Fruit fly (Drosophila melanogaster): ENCODE data around the gene CG11905.

CG11905 gene

DNA sequence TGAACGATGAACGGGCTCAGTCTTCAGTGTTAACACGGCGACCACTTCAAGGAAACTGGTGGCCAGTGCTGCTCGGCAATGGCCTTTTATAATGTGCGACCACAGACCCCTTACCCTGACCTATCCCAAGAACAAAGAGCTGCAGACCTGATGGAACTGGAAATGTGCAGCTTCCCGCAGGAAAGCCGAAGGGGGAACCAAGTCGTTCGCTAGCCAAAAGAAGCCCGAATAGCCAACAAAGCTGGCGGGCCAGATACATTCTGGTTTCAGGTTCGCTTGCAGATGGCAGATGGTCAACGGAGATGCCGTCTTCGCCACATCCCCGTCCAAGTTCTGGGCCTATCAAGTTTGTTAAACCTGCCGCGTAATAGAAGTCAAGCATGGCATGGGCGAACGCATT, 8.0 kb downstream of the CG11905 start, which contains the start of gene CG13023:
Gene CG13023 (minus strand): TSS at position 60 of the 400 bp plus-strand sequence.
- no peak for TF ChIP-seq fd96Ca (GFP tag; IDR thresholded peaks at IDR 0.05)
- peak; percentile 79 for TF ChIP-seq EcR (GFP tag; optimal IDR thresholded peaks at IDR 0.05)
- TF ChIP-seq Pif1B (GFP tag; optimal IDR thresholded peaks at IDR 0.05): no peak

DNA sequence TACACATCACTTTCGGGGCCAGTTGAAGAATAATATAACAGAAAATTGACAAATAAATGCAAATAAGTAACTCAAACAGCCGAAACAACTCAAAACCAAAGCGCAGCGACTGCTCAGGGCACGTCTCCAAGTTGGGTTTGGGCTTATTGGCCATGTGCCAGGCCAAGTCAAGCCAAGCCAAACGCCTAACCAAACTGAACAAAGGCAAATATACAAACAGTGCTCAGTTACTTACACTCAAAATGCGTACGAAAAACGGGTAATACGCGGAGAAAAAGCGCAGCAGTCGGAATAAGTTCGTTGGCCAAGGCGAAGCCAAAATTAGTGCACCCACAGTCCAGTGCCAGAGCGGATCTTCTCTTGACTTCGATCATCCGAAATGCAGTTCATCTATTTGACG, 12.4 kb downstream of the CG11905 start, which contains the start of gene CG13028:
Gene CG13028 (plus strand): TSS at position 301 of the 400 bp plus-strand sequence.
- TF ChIP-seq CG8159 (tag; optimal IDR thresholded peaks at IDR 0.05) (no peak), CG14655 (GFP tag; optimal IDR thresholded peaks at IDR 0.05) (no peak), fd96Ca (GFP tag; IDR thresholded peaks at IDR 0.05) (no peak), gl (tag; optimal IDR thresholded peaks at IDR 0.05) (no peak)

DNA sequence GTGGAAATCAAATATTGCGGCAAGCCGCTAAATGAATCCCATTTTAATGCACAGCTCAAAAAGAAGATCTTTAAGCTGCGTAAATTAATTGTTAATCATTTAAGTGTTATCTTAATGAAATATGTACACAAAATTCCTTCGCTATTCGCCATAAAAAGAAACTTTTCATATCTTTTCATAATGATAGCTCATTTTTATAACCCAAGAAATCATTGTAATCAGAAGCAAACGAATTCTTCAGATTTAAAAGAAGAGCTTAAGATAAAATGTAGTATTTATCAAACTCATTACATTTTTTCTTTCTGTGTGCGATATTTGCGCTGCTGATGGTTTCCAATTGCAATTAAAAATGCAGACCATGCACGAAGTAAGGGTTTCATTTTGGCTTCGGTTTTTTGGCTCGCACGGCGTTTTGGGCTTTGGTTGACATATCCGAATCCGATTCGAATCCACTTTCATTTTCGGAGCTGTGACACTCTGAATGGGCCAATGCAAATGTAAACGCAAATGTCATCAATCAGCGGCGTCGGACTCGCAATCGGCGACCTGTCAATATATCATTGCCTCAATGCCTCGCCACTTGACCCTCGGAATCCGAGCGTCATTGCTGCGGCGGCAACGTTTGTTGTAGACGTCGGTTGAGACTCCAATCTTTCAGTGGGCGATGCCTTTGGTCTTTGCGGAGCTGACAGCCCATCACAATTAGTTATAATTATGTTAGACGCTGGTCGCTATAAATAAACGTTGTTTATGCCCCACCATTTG, 17.7 kb downstream of the CG11905 start:
- TF ChIP-seq CG32121 (GFP tag; IDR thresholded peaks at IDR 0.05) (0 out of 2 replicates have a peak, but pooled peaks have one; percentile 10), Pif1A (GFP tag; optimal IDR thresholded peaks at IDR 0.05) (no peak)

DNA sequence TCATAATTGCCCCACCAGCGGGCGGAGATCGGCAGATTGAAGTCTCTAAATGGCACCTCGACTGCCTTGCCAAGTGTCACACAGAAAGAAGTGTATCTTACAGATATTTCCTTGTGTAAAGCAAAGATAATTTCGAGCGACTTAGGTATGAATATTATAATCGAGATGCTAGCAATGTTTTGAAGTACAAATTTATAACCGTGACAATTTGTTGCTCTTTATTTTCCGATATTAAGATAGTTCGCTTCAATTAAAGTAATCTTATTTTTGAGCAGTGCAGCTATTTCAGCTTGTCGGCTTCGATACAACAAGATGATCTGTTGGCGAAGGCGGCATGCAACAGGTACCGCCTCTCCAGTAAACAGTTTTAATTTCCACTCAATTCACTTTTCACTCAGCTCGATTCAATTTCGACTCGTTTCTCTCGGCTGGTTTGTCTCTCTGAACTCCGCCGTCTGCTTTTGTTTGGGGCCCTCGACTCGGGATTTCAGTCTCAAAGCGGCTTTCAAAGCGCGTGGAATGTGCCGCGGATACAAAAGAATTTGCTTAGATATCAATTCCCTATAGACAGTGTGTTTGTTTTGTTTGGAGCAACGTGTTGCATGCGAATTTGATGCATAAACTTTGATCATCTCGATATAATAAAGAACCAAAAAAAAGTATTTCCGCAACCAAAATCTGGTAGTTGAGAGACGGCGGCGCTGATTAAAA, 19.4 kb downstream of the CG11905 start:
- peak; percentile 84 for TF ChIP-seq CG8159 (tag; optimal IDR thresholded peaks at IDR 0.05)
- peak; percentile 88 for TF ChIP-seq fd96Ca (GFP tag; IDR thresholded peaks at IDR 0.05)
- peak; percentile 88 for TF ChIP-seq CG8301 (tag; optimal IDR thresholded peaks at IDR 0.05)
- TF ChIP-seq gl (tag; optimal IDR thresholded peaks at IDR 0.05): peak; percentile 59
- TF ChIP-seq CG4496 (GFP tag; IDR thresholded peaks at IDR 0.05): peak; percentile 91
- TF ChIP-seq Snoo (tag; optimal IDR thresholded peaks at IDR 0.05): peak; percentile 42
- TF ChIP-seq CG13204 (GFP tag; optimal IDR thresholded peaks at IDR 0.05): peak; percentile 37
- no peak for TF ChIP-seq CG10348 (GFP tag; IDR thresholded peaks at IDR 0.05)
- peak; percentile 75 for TF ChIP-seq CG34367 (tag; optimal IDR thresholded peaks at IDR 0.05)
- TF ChIP-seq D1 (tag; optimal IDR thresholded peaks at IDR 0.05): peak; percentile 70
- TF ChIP-seq CG32121 (GFP tag; IDR thresholded peaks at IDR 0.05): peak; percentile 89
- TF ChIP-seq CG17806 (tag; optimal IDR thresholded peaks at IDR 0.05): peak; percentile 82
- peak; percentile 47 for TF ChIP-seq EcR (GFP tag; optimal IDR thresholded peaks at IDR 0.05)
- peak; percentile 68 for TF ChIP-seq Pif1B (GFP tag; optimal IDR thresholded peaks at IDR 0.05)
- peak; percentile 63 for TF ChIP-seq Pif1A (GFP tag; optimal IDR thresholded peaks at IDR 0.05)
- TF ChIP-seq rn (GFP tag; IDR thresholded peaks at IDR 0.05): peak; percentile 35; the same call in 1 of the 2 replicates
- TF ChIP-seq CG14655 (GFP tag; optimal IDR thresholded peaks at IDR 0.05): peak; percentile 89
- peak; percentile 71 for TF ChIP-seq CG15710 (tag; optimal IDR thresholded peaks at IDR 0.05)
- peak; percentile 89 for TF ChIP-seq CG12605 (GFP tag; IDR thresholded peaks at IDR 0.05)
- peak; percentile 87 for TF ChIP-seq Ets98B (GFP tag; IDR thresholded peaks at IDR 0.05)
- TF ChIP-seq CG9948 (tag; optimal IDR thresholded peaks at IDR 0.05): peak; percentile 85

DNA sequence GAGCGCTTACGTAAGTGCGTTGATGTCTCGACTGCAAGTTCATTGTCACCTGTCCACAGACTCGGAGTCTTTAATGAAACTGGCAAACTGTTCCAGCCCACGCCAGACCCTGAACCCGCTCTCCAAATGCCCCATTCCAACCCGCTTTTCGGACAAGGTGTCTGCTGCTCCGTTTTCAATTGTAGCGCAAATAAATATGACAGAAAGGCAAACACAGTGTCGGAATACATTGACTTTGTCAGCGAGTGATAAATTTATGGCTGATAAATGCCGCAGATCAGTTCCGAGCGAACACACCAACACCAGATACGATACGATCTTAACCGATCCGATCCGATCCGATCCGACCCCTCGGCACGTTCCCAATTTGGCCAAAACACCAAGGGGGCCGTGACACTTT, 21.2 kb downstream of the CG11905 start:
- TF ChIP-seq EcR (GFP tag; optimal IDR thresholded peaks at IDR 0.05) (peak; percentile 80), CG13204 (GFP tag; optimal IDR thresholded peaks at IDR 0.05) (no peak)

DNA sequence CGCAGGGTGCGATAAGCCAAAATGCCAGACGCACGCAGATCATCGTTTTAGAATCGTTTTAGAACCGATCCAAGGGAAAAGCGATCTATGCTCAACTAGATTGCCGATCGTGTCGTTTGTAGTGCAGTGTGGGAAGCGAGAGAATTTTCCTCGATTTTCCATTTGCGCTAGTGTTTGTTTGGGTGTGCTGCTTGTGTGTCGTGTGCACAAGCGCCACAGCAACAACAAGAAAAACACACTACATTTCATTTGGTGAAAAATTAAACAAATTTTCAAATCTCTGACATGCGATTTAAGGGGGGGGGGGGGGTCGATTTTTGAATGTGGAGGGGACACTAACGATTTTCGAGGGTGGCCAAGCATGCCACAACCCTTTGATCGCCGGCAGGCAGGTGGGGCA, 24.9 kb downstream of the CG11905 start:
- TF ChIP-seq Pif1A (GFP tag; optimal IDR thresholded peaks at IDR 0.05): no peak
- TF ChIP-seq fd96Ca (GFP tag; IDR thresholded peaks at IDR 0.05): no peak
- TF ChIP-seq D1 (tag; optimal IDR thresholded peaks at IDR 0.05): no peak
- TF ChIP-seq EcR (GFP tag; optimal IDR thresholded peaks at IDR 0.05): no peak
- TF ChIP-seq CG9948 (tag; optimal IDR thresholded peaks at IDR 0.05): no peak

DNA sequence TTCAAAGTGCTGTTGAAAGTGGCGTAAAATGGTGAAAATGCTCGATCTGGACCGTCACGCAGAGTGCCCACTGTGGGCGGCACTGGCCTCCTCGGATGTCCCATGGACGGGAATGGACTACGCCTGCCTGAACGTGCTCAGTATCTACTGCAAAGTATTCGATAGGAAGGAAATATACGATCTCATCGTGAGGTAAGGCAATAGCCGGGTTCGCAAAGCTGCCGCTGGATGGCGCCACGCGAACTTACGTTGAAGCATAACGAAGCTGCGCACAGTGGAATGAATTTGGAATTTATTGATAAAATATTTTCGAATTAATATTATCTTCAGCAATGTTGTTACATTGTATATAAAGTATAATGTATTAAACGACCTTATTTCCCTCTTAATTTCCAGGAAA, 38.9 kb downstream of the CG11905 start:
- TF ChIP-seq Pif1B (GFP tag; optimal IDR thresholded peaks at IDR 0.05) (no peak), CG15710 (tag; optimal IDR thresholded peaks at IDR 0.05) (no peak), CG17806 (tag; optimal IDR thresholded peaks at IDR 0.05) (no peak), EcR (GFP tag; optimal IDR thresholded peaks at IDR 0.05) (no peak), Ets98B (GFP tag; IDR thresholded peaks at IDR 0.05) (0 out of 2 replicates have a peak, but pooled peaks have one; percentile 13)
